Worm (Caenorhabditis elegans) whole organism, early embryonic: ENCODE results near the gene C23H4.6.

Source experiments
- B0310.2 ChIP-seq: sonication (generic microtip); optimal IDR thresholded peaks from 2 replicates; lab custom pipeline; 2016; ENCODE audit warnings: mild to moderate bottlenecking, missing genetic modification characterization, missing compliant biosample characterization
- F13C5.2 ChIP-seq: sonication (generic microtip); optimal IDR thresholded peaks from 2 replicates; lab custom pipeline; 2017; ENCODE audit warnings: mild to moderate bottlenecking, missing genetic modification characterization, inconsistent platforms, missing compliant biosample characterization
- aly-1 ChIP-seq: sonication (generic microtip); optimal IDR thresholded peaks from 2 replicates; lab custom pipeline; 2016; ENCODE audit warnings: missing genetic modification characterization, missing compliant biosample characterization
- ceh-36 ChIP-seq: sonication (generic microtip); optimal IDR thresholded peaks from 2 replicates; lab custom pipeline; 2016; ENCODE audit warnings: missing genetic modification characterization, inconsistent platforms, missing compliant biosample characterization
- hmbx-1 ChIP-seq: sonication (generic microtip); optimal IDR thresholded peaks from 2 replicates; lab custom pipeline; 2016; ENCODE audit warnings: mild to moderate bottlenecking, missing genetic modification characterization, missing compliant biosample characterization
- pes-1 ChIP-seq: fragments of 200-800 bp; sonication (Bioruptor generic); IDR thresholded peaks from 2 replicates; pipeline ENCODE4 v1.3.6; 2022; ENCODE audit warnings: missing genetic modification reagents, missing genetic modification characterization, missing compliant biosample characterization
- scrt-1 ChIP-seq: fragments of 200-800 bp; sonication (Bioruptor generic); IDR thresholded peaks from 2 replicates; pipeline ENCODE4 v1.3.6; 2022; ENCODE audit warnings: missing genetic modification characterization, missing compliant biosample characterization
- sea-1 ChIP-seq: fragments of 200-800 bp; sonication (Bioruptor generic); conservative IDR thresholded peaks from 2 replicates; pipeline ENCODE4 v1.3.6; 2022; ENCODE audit warnings: missing genetic modification characterization, missing compliant biosample characterization
- tbx-11 ChIP-seq: fragments of 200-800 bp; sonication (Bioruptor generic); IDR thresholded peaks from 2 replicates; pipeline ENCODE4 v1.3.6; 2022; ENCODE audit warnings: missing genetic modification characterization, missing compliant biosample characterization
- tra-4 ChIP-seq: sonication (generic microtip); optimal IDR thresholded peaks from 2 replicates; lab custom pipeline; 2017; ENCODE audit warnings: missing genetic modification characterization, missing compliant biosample characterization

Gene C23H4.6

ce11 chrX:12285496-12285895 lies 50.1 kb downstream of the C23H4.6 start, which contains the start of gene lips-2:
Gene lips-2, plus strand, starts transcription at chrX:12285796.
- TF ChIP-seq ceh-36 (tag; lab: Kevin White, UChicago) (no peak), pes-1 (GFP tag; lab: Robert Waterston, UW) (no peak), hmbx-1 (tag; lab: Kevin White, UChicago) (no peak), B0310.2 (tag; lab: Kevin White, UChicago) (no peak), tbx-11 (GFP tag; lab: Robert Waterston, UW) (no peak), scrt-1 (GFP tag; lab: Robert Waterston, UW) (no peak)

ce11 chrX:12288254-12288653 lies 52.8 kb downstream of the C23H4.6 start, which contains the start of gene C04B4.5:
Gene C04B4.5, minus strand, starts transcription at chrX:12288354.
- TF ChIP-seq ceh-36 (tag; lab: Kevin White, UChicago) (no peak), tbx-11 (GFP tag; lab: Robert Waterston, UW) (no peak), hmbx-1 (tag; lab: Kevin White, UChicago) (no peak), sea-1 (GFP tag; lab: Robert Waterston, UW) (no peak), tra-4 (tag; lab: Kevin White, UChicago) (no peak), aly-1 (tag; lab: Kevin White, UChicago) (no peak), F13C5.2 (tag; lab: Kevin White, UChicago) (no peak)
